Worm (Caenorhabditis elegans) whole organism, young adult: Measurements from ENCODE around the gene gei-8.

ENCODE experiments used
- B0035.1 ChIP-seq: sonication (generic microtip); optimal IDR thresholded peaks from 2 replicates; lab custom pipeline; 2016; ENCODE audit warnings: missing genetic modification characterization, mild to moderate bottlenecking, missing compliant biosample characterization, missing genotype, missing genetic modification reagents
- C06A6.2 ChIP-seq: fragments of 200-800 bp; sonication (Bioruptor generic); conservative IDR thresholded peaks from 2 replicates; pipeline ENCODE4 v1.3.6; 2022; ENCODE audit warnings: missing genetic modification characterization, missing compliant biosample characterization
- C17E4.6 ChIP-seq: fragments of 200-800 bp; sonication (Bioruptor generic); IDR thresholded peaks from 2 replicates; pipeline ENCODE4 v1.3.6; 2022; ENCODE audit warnings: missing genetic modification reagents, missing genetic modification characterization, missing compliant biosample characterization
- F23B12.7 ChIP-seq: sonication (generic microtip); optimal IDR thresholded peaks from 2 replicates; lab custom pipeline; 2017; ENCODE audit warnings: missing genetic modification characterization, mild to moderate bottlenecking, missing compliant biosample characterization, antibody characterized with exemption, moderate library complexity; ENCODE audit not compliant: insufficient read depth
- F33H1.4 ChIP-seq: fragments of 200-800 bp; sonication (Bioruptor generic); IDR thresholded peaks from 2 replicates; pipeline ENCODE4 v1.3.6; 2022; ENCODE audit warnings: missing genetic modification reagents, missing genetic modification characterization, missing compliant biosample characterization
- T26A5.8 ChIP-seq: sonication (generic microtip); optimal IDR thresholded peaks from 2 replicates; lab custom pipeline; 2016; ENCODE audit warnings: missing genetic modification characterization, missing compliant biosample characterization
- bed-1 ChIP-seq: fragments of 200-800 bp; sonication (Bioruptor generic); IDR thresholded peaks from 2 replicates; pipeline ENCODE4 v1.3.6; 2022; ENCODE audit warnings: missing genetic modification reagents, missing genetic modification characterization, missing compliant biosample characterization
- bed-2 ChIP-seq: fragments of 200-800 bp; sonication (Bioruptor generic); IDR thresholded peaks from 2 replicates; pipeline ENCODE4 v1.3.6; 2022; ENCODE audit warnings: missing genetic modification reagents, missing genetic modification characterization, missing compliant biosample characterization
- ccch-3 ChIP-seq: fragments of 200-800 bp; sonication (Bioruptor generic); optimal IDR thresholded peaks from 2 replicates; lab custom pipeline; 2018; ENCODE audit warnings: mild to moderate bottlenecking, missing genetic modification characterization, missing compliant biosample characterization
- cebp-1 ChIP-seq, 2 experiments: fragments of 200-800 bp in 1 of 2; sonication (Bioruptor generic) in 1 of 2; sonication (generic microtip) in 1 of 2; IDR thresholded peaks in 1 of 2; optimal IDR thresholded peaks in 1 of 2; 2 replicates each; pipeline versions ENCODE4 v1.3.6 to Lab custom; 2017 to 2022; ENCODE audit warnings: missing compliant biosample characterization in 2 of 2, missing genetic modification characterization in 2 of 2, mild to moderate bottlenecking in 1 of 2, missing genetic modification reagents in 1 of 2, moderate library complexity in 1 of 2
- ceh-79 ChIP-seq: sonication (generic microtip); optimal IDR thresholded peaks from 2 replicates; lab custom pipeline; 2017; ENCODE audit warnings: mild to moderate bottlenecking, missing genetic modification characterization, missing compliant biosample characterization
- ceh-91 ChIP-seq: fragments of 200-800 bp; sonication (Bioruptor generic); IDR thresholded peaks from 2 replicates; pipeline ENCODE4 v1.3.6; 2022; ENCODE audit warnings: missing genetic modification reagents, missing genetic modification characterization, missing compliant biosample characterization
- die-1 ChIP-seq: sonication (generic microtip); optimal IDR thresholded peaks from 2 replicates; lab custom pipeline; 2016; ENCODE audit warnings: missing genotype, mild to moderate bottlenecking, missing genetic modification characterization, missing compliant biosample characterization
- ets-4 ChIP-seq: fragments of 200-800 bp; sonication (Bioruptor generic); optimal IDR thresholded peaks from 2 replicates; lab custom pipeline; 2018; ENCODE audit warnings: mild to moderate bottlenecking, missing genetic modification characterization, missing compliant biosample characterization
- hlh-12 ChIP-seq: sonication (generic microtip); optimal IDR thresholded peaks from 2 replicates; lab custom pipeline; 2016; ENCODE audit warnings: missing genetic modification characterization, missing compliant biosample characterization
- hlh-26 ChIP-seq: fragments of 200-800 bp; sonication (Bioruptor generic); conservative IDR thresholded peaks from 2 replicates; pipeline ENCODE4 v1.3.6; 2022; ENCODE audit warnings: missing genetic modification reagents, missing genetic modification characterization, missing compliant biosample characterization
- hmg-20 ChIP-seq: fragments of 200-800 bp; sonication (Bioruptor generic); IDR thresholded peaks from 2 replicates; pipeline ENCODE4 v1.3.6; 2022; ENCODE audit warnings: missing genetic modification reagents, missing genetic modification characterization, missing compliant biosample characterization
- hrde-1 ChIP-seq: sonication (generic microtip); optimal IDR thresholded peaks from 2 replicates; lab custom pipeline; 2016; ENCODE audit warnings: missing genetic modification characterization, mild to moderate bottlenecking, missing compliant biosample characterization, moderate library complexity, missing genotype, missing genetic modification reagents, borderline replicate concordance
- lin-54 ChIP-seq: fragments of 200-800 bp; sonication (Bioruptor generic); optimal IDR thresholded peaks from 2 replicates; lab custom pipeline; 2018; ENCODE audit warnings: mild to moderate bottlenecking, missing genetic modification characterization, missing compliant biosample characterization
- lir-1 ChIP-seq: fragments of 200-800 bp; sonication (Bioruptor generic); conservative IDR thresholded peaks from 2 replicates; pipeline ENCODE4 v1.3.6; 2022; ENCODE audit warnings: missing genetic modification reagents, missing genetic modification characterization, missing compliant biosample characterization
- madf-10 ChIP-seq: sonication (generic microtip); optimal IDR thresholded peaks from 2 replicates; lab custom pipeline; 2016; ENCODE audit warnings: mild to moderate bottlenecking, missing genetic modification characterization, missing compliant biosample characterization
- madf-3 ChIP-seq: fragments of 200-800 bp; sonication (Bioruptor generic); IDR thresholded peaks from 2 replicates; pipeline ENCODE4 v1.3.6; 2022; ENCODE audit warnings: missing genetic modification reagents, missing genetic modification characterization, missing compliant biosample characterization
- nfya-2 ChIP-seq: fragments of 200-800 bp; sonication (Bioruptor generic); IDR thresholded peaks from 2 replicates; pipeline ENCODE4 v1.3.6; 2022; ENCODE audit warnings: missing genetic modification reagents, missing genetic modification characterization, missing compliant biosample characterization
- nhr-27 ChIP-seq: fragments of 200-800 bp; sonication (Bioruptor generic); optimal IDR thresholded peaks from 2 replicates; lab custom pipeline; 2018; ENCODE audit warnings: mild to moderate bottlenecking, missing genetic modification characterization, moderate library complexity, missing compliant biosample characterization
- pbrm-1 ChIP-seq: fragments of 200-800 bp; sonication (Bioruptor generic); IDR thresholded peaks from 2 replicates; pipeline ENCODE4 v1.3.6; 2022; ENCODE audit warnings: missing genetic modification reagents, missing genetic modification characterization, missing compliant biosample characterization
- rcor-1 ChIP-seq: fragments of 200-800 bp; sonication (Bioruptor generic); IDR thresholded peaks from 2 replicates; pipeline ENCODE4 v1.3.6; 2022; ENCODE audit warnings: missing genetic modification reagents, missing genetic modification characterization, missing compliant biosample characterization
- rpc-1 ChIP-seq, 2 experiments: fragments of 150-350 bp in 1 of 2; sonication (generic microtip) in 1 of 2; optimal IDR thresholded peaks; 2 replicates each; lab custom pipeline; 2014 to 2018; ENCODE audit warnings: missing biosample characterization in 1 of 2, missing genetic modification characterization in 1 of 2, missing genetic modification reagents in 1 of 2, missing genotype in 1 of 2
- snpc-1.3 ChIP-seq: sonication (generic microtip); optimal IDR thresholded peaks from 2 replicates; lab custom pipeline; 2017; ENCODE audit warnings: missing genetic modification characterization, mild to moderate bottlenecking, missing compliant biosample characterization, antibody characterized with exemption, moderate library complexity, missing genotype, missing genetic modification reagents; ENCODE audit not compliant: insufficient read depth
- snpc-3.4 ChIP-seq: sonication (generic microtip); optimal IDR thresholded peaks from 2 replicates; lab custom pipeline; 2017; ENCODE audit warnings: missing genetic modification characterization, mild to moderate bottlenecking, missing compliant biosample characterization, antibody characterized with exemption, moderate library complexity, missing genotype, missing genetic modification reagents
- snpc-4 ChIP-seq, 5 experiments: fragments of 150-350 bp in 1 of 5; sonication (generic microtip) in 4 of 5; optimal IDR thresholded peaks; 2 replicates each; lab custom pipeline; 2014 to 2018; ENCODE audit warnings: missing genetic modification characterization in 5 of 5, missing biosample characterization in 3 of 5, antibody characterized with exemption in 2 of 5, mild to moderate bottlenecking in 2 of 5, missing compliant biosample characterization in 2 of 5, missing genotype in 2 of 5, moderate library complexity in 2 of 5, missing genetic modification reagents in 1 of 5
- somi-1 ChIP-seq: fragments of 200-800 bp; sonication (Bioruptor generic); optimal IDR thresholded peaks from 2 replicates; lab custom pipeline; 2018; ENCODE audit warnings: mild to moderate bottlenecking, missing genetic modification characterization, missing compliant biosample characterization
- tbx-9 ChIP-seq: sonication (generic microtip); optimal IDR thresholded peaks from 2 replicates; lab custom pipeline; 2016; ENCODE audit warnings: borderline replicate concordance, missing genetic modification characterization, inconsistent platforms, missing compliant biosample characterization
- zfh-2 ChIP-seq: fragments of 200-800 bp; sonication (Bioruptor generic); conservative IDR thresholded peaks from 2 replicates; pipeline ENCODE4 v1.3.6; 2022; ENCODE audit warnings: missing genetic modification reagents, missing genetic modification characterization, missing compliant biosample characterization
- ztf-3 ChIP-seq: fragments of 200-800 bp; sonication (Bioruptor generic); optimal IDR thresholded peaks from 2 replicates; lab custom pipeline; 2018; ENCODE audit warnings: mild to moderate bottlenecking, missing genetic modification characterization, missing compliant biosample characterization

gei-8 gene

ce11 chrIII:8069206-8069605, 51.8 kb downstream of the gei-8 start (continued):
- TF ChIP-seq pbrm-1 (GFP tag; lab: Robert Waterston, UW) (no peak), die-1 (tag; lab: Kevin White, UChicago) (peak; percentile 65), rpc-1 (optimal IDR thresholded peaks at IDR 0.05; lab: Kevin White, UChicago) (peak; percentile 66), rpc-1 (tag; optimal IDR thresholded peaks at IDR 0.05; lab: Kevin White, UChicago) (peak; percentile 74)

- TF ChIP-seq snpc-1.3 (tag; lab: Kevin White, UChicago) (no peak), cebp-1 (GFP tag; IDR thresholded peaks at IDR 0.05; lab: Robert Waterston, UW) (no peak), cebp-1 (tag; optimal IDR thresholded peaks at IDR 0.05; lab: Kevin White, UChicago) (no peak), hrde-1 (tag; lab: Kevin White, UChicago) (no peak), bed-2 (GFP tag; lab: Robert Waterston, UW) (no peak), ccch-3 (GFP tag; lab: Kevin White, UChicago) (no peak), T26A5.8 (tag; lab: Kevin White, UChicago) (no peak), B0035.1 (tag; lab: Kevin White, UChicago) (no peak), rcor-1 (GFP tag; lab: Robert Waterston, UW) (no peak), C06A6.2 (no peak), hlh-26 (GFP tag; lab: Robert Waterston, UW) (no peak), madf-3 (no peak), zfh-2 (GFP tag; lab: Robert Waterston, UW) (no peak), ceh-79 (no peak), pbrm-1 (GFP tag; lab: Robert Waterston, UW) (no peak), ets-4 (GFP tag; lab: Kevin White, UChicago) (no peak), madf-10 (tag; lab: Kevin White, UChicago) (no peak), tbx-9 (tag; lab: Kevin White, UChicago) (no peak), hmg-20 (GFP tag; lab: Robert Waterston, UW) (no peak)
Measured at ce11 chrIII:8067798-8068197, 53.2 kb downstream of the gei-8 start.

ce11 chrIII:8066989-8067388, 54.0 kb downstream of the gei-8 start, which contains the start of gene pros-1:
pros-1 (plus strand) TSS chrIII:8067289.
- no peak for TF ChIP-seq hlh-12
- no peak for TF ChIP-seq B0035.1 (tag; lab: Kevin White, UChicago)
- no peak for TF ChIP-seq nfya-2 (GFP tag; lab: Robert Waterston, UW)
- TF ChIP-seq snpc-4 (GFP tag; optimal IDR thresholded peaks at IDR 0.05; lab: Kevin White, UChicago), result no peak
- no peak for TF ChIP-seq snpc-4 (tag; optimal IDR thresholded peaks at IDR 0.05; lab: Kevin White, UChicago)
- no peak for TF ChIP-seq somi-1 (GFP tag; lab: Kevin White, UChicago)
- TF ChIP-seq snpc-3.4 (tag; lab: Kevin White, UChicago), result no peak
- no peak for TF ChIP-seq F23B12.7 (tag; lab: Kevin White, UChicago)
- no peak for TF ChIP-seq lir-1
- no peak for TF ChIP-seq ztf-3 (GFP tag; lab: Kevin White, UChicago)
- TF ChIP-seq nhr-27, result no peak
- TF ChIP-seq F33H1.4 (GFP tag; lab: Robert Waterston, UW), result no peak
- no peak for TF ChIP-seq ceh-91
- TF ChIP-seq bed-1 (GFP tag; lab: Robert Waterston, UW), result no peak
- TF ChIP-seq lin-54 (GFP tag; lab: Kevin White, UChicago), result no peak
- no peak for TF ChIP-seq madf-3
- TF ChIP-seq C17E4.6 (GFP tag; lab: Robert Waterston, UW), result no peak
